Fruit fly (Drosophila melanogaster) whole organism, embryonic: Measurements from ENCODE around the gene CG4041.
A peak's percentile ranks its signal among the peaks of the same experiment; 100 is the strongest.

ENCODE experiments used
- Abd-B ChIP-seq: fragments of 200-800 bp; sonication (Bioruptor generic); optimal IDR thresholded peaks from 2 replicates; lab custom pipeline; 2018; ENCODE audit warnings: missing biosample characterization, mild to moderate bottlenecking, missing genetic modification characterization, moderate library complexity
- Adf1 ChIP-seq: fragments of 200-800 bp; sonication (Bioruptor generic); IDR thresholded peaks from 2 replicates; pipeline ENCODE4 v1.3.6; 2022; ENCODE audit warnings: missing biosample characterization, missing genetic modification characterization
- Bgb ChIP-seq: fragments of 200-800 bp; sonication (Bioruptor generic); IDR thresholded peaks from 2 replicates; pipeline ENCODE4 v1.3.6; 2022; ENCODE audit warnings: missing biosample characterization, missing genetic modification characterization; ENCODE audit not compliant: partially characterized antibody
- CG10543 ChIP-seq: fragments of 200-800 bp; sonication (Bioruptor generic); optimal IDR thresholded peaks from 3 replicates; lab custom pipeline; 2017; ENCODE audit warnings: missing biosample characterization, mild to moderate bottlenecking, missing genetic modification characterization, moderate library complexity
- CG11085 ChIP-seq: fragments of 200-800 bp; sonication (Bioruptor generic); IDR thresholded peaks from 2 replicates; pipeline ENCODE4 v1.3.6; 2022; ENCODE audit warnings: missing biosample characterization, missing genetic modification characterization
- CG12299 ChIP-seq: fragments of 200-800 bp; sonication (Bioruptor generic); optimal IDR thresholded peaks from 2 replicates; lab custom pipeline; 2018; ENCODE audit warnings: missing biosample characterization, mild to moderate bottlenecking, missing genetic modification characterization
- CG14441 ChIP-seq: fragments of 200-800 bp; sonication (Bioruptor generic); IDR thresholded peaks from 2 replicates; pipeline ENCODE4 v1.3.6; 2022; ENCODE audit warnings: missing biosample characterization, missing genetic modification characterization
- CG15269 ChIP-seq: fragments of 200-800 bp; sonication (Bioruptor generic); optimal IDR thresholded peaks from 2 replicates; lab custom pipeline; 2018; ENCODE audit warnings: missing biosample characterization, mild to moderate bottlenecking, missing genetic modification characterization, moderate library complexity
- CG15479 ChIP-seq: fragments of 200-800 bp; sonication (Bioruptor generic); optimal IDR thresholded peaks from 3 replicates; lab custom pipeline; 2019; ENCODE audit warnings: missing biosample characterization, mild to moderate bottlenecking, missing genetic modification characterization, moderate library complexity
- CG15601 ChIP-seq: fragments of 200-800 bp; sonication (Bioruptor generic); optimal IDR thresholded peaks from 3 replicates; lab custom pipeline; 2019; ENCODE audit warnings: missing biosample characterization, mild to moderate bottlenecking, missing genetic modification characterization, moderate library complexity
- CG15696 ChIP-seq: fragments of 200-800 bp; sonication (Bioruptor generic); optimal IDR thresholded peaks from 2 replicates; lab custom pipeline; 2019; ENCODE audit warnings: missing biosample characterization, mild to moderate bottlenecking, missing genetic modification characterization, moderate library complexity
- CG16779 ChIP-seq: fragments of 200-800 bp; sonication (Bioruptor generic); IDR thresholded peaks from 2 replicates; pipeline ENCODE4 v1.3.6; 2022; ENCODE audit warnings: missing biosample characterization, missing genetic modification characterization
- CG16813 ChIP-seq: fragments of 200-800 bp; sonication (Bioruptor generic); IDR thresholded peaks from 3 replicates; pipeline ENCODE4 v1.3.6; 2022; ENCODE audit warnings: missing biosample characterization, missing genetic modification characterization; ENCODE audit not compliant: partially characterized antibody
- CG17385 ChIP-seq: fragments of 200-800 bp; sonication (Bioruptor generic); optimal IDR thresholded peaks from 3 replicates; lab custom pipeline; 2018; ENCODE audit warnings: missing biosample characterization, mild to moderate bottlenecking, missing genetic modification characterization
- CG2116 ChIP-seq: fragments of 200-800 bp; sonication (Bioruptor generic); optimal IDR thresholded peaks from 3 replicates; lab custom pipeline; 2018; ENCODE audit warnings: missing biosample characterization, mild to moderate bottlenecking, missing genetic modification characterization
- CG2889 ChIP-seq: fragments of 200-800 bp; sonication (Bioruptor generic); IDR thresholded peaks from 3 replicates; pipeline ENCODE4 v1.3.6; 2022; ENCODE audit warnings: missing biosample characterization, missing genetic modification characterization
- CG32767 ChIP-seq: fragments of 200-800 bp; sonication (Bioruptor generic); IDR thresholded peaks from 2 replicates; pipeline ENCODE4 v1.3.6; 2022; ENCODE audit warnings: missing biosample characterization, missing genetic modification characterization
- CG4360 ChIP-seq: fragments of 200-800 bp; sonication (Bioruptor generic); IDR thresholded peaks from 2 replicates; pipeline ENCODE4 v1.3.6; 2022; ENCODE audit warnings: missing biosample characterization, missing genetic modification characterization
- CG4404 ChIP-seq: fragments of 200-800 bp; sonication (Bioruptor generic); IDR thresholded peaks from 2 replicates; pipeline ENCODE4 v1.3.6; 2022; ENCODE audit warnings: missing biosample characterization, missing genetic modification characterization
- CG4854 ChIP-seq: fragments of 200-800 bp; sonication (Bioruptor generic); optimal IDR thresholded peaks from 2 replicates; lab custom pipeline; 2016; ENCODE audit warnings: missing biosample characterization, missing genetic modification characterization, inconsistent platforms
- CG5953 ChIP-seq: fragments of 200-800 bp; sonication (Bioruptor generic); IDR thresholded peaks from 2 replicates; pipeline ENCODE4 v1.3.6; 2022; ENCODE audit warnings: missing biosample characterization, missing genetic modification characterization
- CG7745 ChIP-seq: fragments of 200-800 bp; sonication (Bioruptor generic); optimal IDR thresholded peaks from 2 replicates; lab custom pipeline; 2018; ENCODE audit warnings: missing biosample characterization, mild to moderate bottlenecking, missing genetic modification characterization, moderate library complexity
- CG8290 ChIP-seq, 3 experiments: fragments of 200-800 bp; sonication (Bioruptor generic); optimal IDR thresholded peaks; 2 replicates each; lab custom pipeline; 2016 to 2019; ENCODE audit warnings: missing biosample characterization in 3 of 3, missing genetic modification characterization in 3 of 3, mild to moderate bottlenecking in 2 of 3, moderate library complexity in 1 of 3
- CG9876 ChIP-seq: fragments of 200-800 bp; sonication (Bioruptor generic); optimal IDR thresholded peaks from 2 replicates; lab custom pipeline; 2016; ENCODE audit warnings: missing biosample characterization, missing genetic modification characterization
- CrebB ChIP-seq: fragments of 200-800 bp; sonication (Bioruptor generic); optimal IDR thresholded peaks from 3 replicates; lab custom pipeline; 2018; ENCODE audit warnings: missing biosample characterization, mild to moderate bottlenecking, missing genetic modification characterization
- ERR ChIP-seq: fragments of 200-800 bp; sonication (Bioruptor generic); optimal IDR thresholded peaks from 2 replicates; lab custom pipeline; 2016; ENCODE audit warnings: missing biosample characterization, missing genetic modification characterization
- HLH4C ChIP-seq: fragments of 200-800 bp; sonication (Bioruptor generic); IDR thresholded peaks from 3 replicates; pipeline ENCODE4 v1.3.6; 2022; ENCODE audit warnings: missing biosample characterization, missing genetic modification characterization; ENCODE audit not compliant: partially characterized antibody
- HLH54F ChIP-seq: fragments of 200-800 bp; sonication (Bioruptor generic); optimal IDR thresholded peaks from 3 replicates; lab custom pipeline; 2016; ENCODE audit warnings: missing biosample characterization, missing genetic modification characterization
- Hr39 ChIP-seq: fragments of >200 bp; optimal IDR thresholded peaks from 2 replicates; lab custom pipeline; 2017
- MBD-R2 ChIP-seq: fragments of 200-800 bp; sonication (Bioruptor generic); IDR thresholded peaks from 2 replicates; pipeline ENCODE4 v1.3.6; 2022; ENCODE audit warnings: missing biosample characterization, missing genetic modification characterization
- Max ChIP-seq: fragments of 200-800 bp; sonication (Bioruptor generic); optimal IDR thresholded peaks from 2 replicates; lab custom pipeline; 2016; ENCODE audit warnings: missing biosample characterization, mild to moderate bottlenecking, missing genetic modification characterization
- Nf-YB ChIP-seq: fragments of 200-800 bp; sonication (Bioruptor generic); optimal IDR thresholded peaks from 3 replicates; lab custom pipeline; 2019; ENCODE audit warnings: missing biosample characterization, mild to moderate bottlenecking, missing genetic modification characterization, moderate library complexity
- Opbp ChIP-seq: fragments of 200-800 bp; sonication (Bioruptor generic); IDR thresholded peaks from 3 replicates; pipeline ENCODE4 v1.3.6; 2022; ENCODE audit warnings: missing biosample characterization, missing genetic modification characterization; ENCODE audit not compliant: partially characterized antibody
- Trl ChIP-seq, 3 experiments: fragments of >200 bp in 2 of 3; fragments of 200-800 bp in 1 of 3; sonication (Bioruptor generic) in 1 of 3; optimal IDR thresholded peaks; 2 replicates in 1 of 3; 3 replicates in 2 of 3; lab custom pipeline; 2016 to 2017; ENCODE audit warnings: missing biosample characterization in 1 of 3, missing genetic modification characterization in 1 of 3
- ato ChIP-seq: fragments of 200-800 bp; sonication (Bioruptor generic); IDR thresholded peaks from 2 replicates; pipeline ENCODE4 v1.3.6; 2022; ENCODE audit warnings: missing biosample characterization, missing genetic modification characterization; ENCODE audit not compliant: partially characterized antibody
- bcd ChIP-seq: fragments of 200-800 bp; sonication (Bioruptor generic); optimal IDR thresholded peaks from 2 replicates; lab custom pipeline; 2017; ENCODE audit warnings: missing biosample characterization, mild to moderate bottlenecking, missing genetic modification characterization
- caup ChIP-seq: fragments of 200-800 bp; sonication (Bioruptor generic); optimal IDR thresholded peaks from 3 replicates; lab custom pipeline; 2017; ENCODE audit warnings: missing biosample characterization, mild to moderate bottlenecking, missing genetic modification characterization, moderate library complexity; ENCODE audit not compliant: severe bottlenecking
- crol ChIP-seq: fragments of 200-800 bp; sonication (Bioruptor generic); IDR thresholded peaks from 2 replicates; pipeline ENCODE4 v1.3.6; 2022; ENCODE audit warnings: missing biosample characterization, missing genetic modification characterization
- dmrt99B ChIP-seq: fragments of 200-800 bp; sonication (Bioruptor generic); optimal IDR thresholded peaks from 2 replicates; lab custom pipeline; 2018; ENCODE audit warnings: missing biosample characterization, mild to moderate bottlenecking, missing genetic modification characterization, moderate library complexity
- esg ChIP-seq: fragments of 200-800 bp; sonication (Bioruptor generic); conservative IDR thresholded peaks from 2 replicates; pipeline ENCODE4 v1.3.6; 2022; ENCODE audit warnings: missing biosample characterization, missing genetic modification characterization
- exex ChIP-seq: fragments of 200-800 bp; sonication (Bioruptor generic); optimal IDR thresholded peaks from 4 replicates; lab custom pipeline; 2018; ENCODE audit warnings: missing biosample characterization, mild to moderate bottlenecking, missing genetic modification characterization, moderate library complexity
- fd3F ChIP-seq: fragments of 200-800 bp; sonication (Bioruptor generic); optimal IDR thresholded peaks from 2 replicates; lab custom pipeline; 2018; ENCODE audit warnings: missing biosample characterization, mild to moderate bottlenecking, missing genetic modification characterization, moderate library complexity
- fd96Cb ChIP-seq: fragments of 200-800 bp; sonication (Bioruptor generic); optimal IDR thresholded peaks from 2 replicates; lab custom pipeline; 2018; ENCODE audit warnings: missing biosample characterization, mild to moderate bottlenecking, missing genetic modification characterization, moderate library complexity
- gcm2 ChIP-seq: fragments of 200-800 bp; sonication (Bioruptor generic); optimal IDR thresholded peaks from 2 replicates; lab custom pipeline; 2016; ENCODE audit warnings: missing biosample characterization, missing genetic modification characterization
- gfzf ChIP-seq: fragments of 200-800 bp; sonication (Bioruptor generic); optimal IDR thresholded peaks from 2 replicates; lab custom pipeline; 2016; ENCODE audit warnings: missing biosample characterization, mild to moderate bottlenecking, missing genetic modification characterization, moderate library complexity
- nau ChIP-seq: fragments of 200-800 bp; sonication (Bioruptor generic); optimal IDR thresholded peaks from 3 replicates; lab custom pipeline; 2017; ENCODE audit warnings: missing biosample characterization, mild to moderate bottlenecking, missing genetic modification characterization, missing genetic modification reagents
- trem ChIP-seq: fragments of 200-800 bp; optimal IDR thresholded peaks from 3 replicates; lab custom pipeline; 2019; ENCODE audit warnings: missing biosample characterization, mild to moderate bottlenecking, missing genetic modification characterization, moderate library complexity
- vnd ChIP-seq: fragments of 200-800 bp; sonication (Bioruptor generic); IDR thresholded peaks from 3 replicates; pipeline ENCODE4 v1.3.6; 2022; ENCODE audit warnings: missing biosample characterization, missing genetic modification characterization; ENCODE audit not compliant: partially characterized antibody
- zen2 ChIP-seq: fragments of 200-800 bp; sonication (Bioruptor generic); IDR thresholded peaks from 3 replicates; pipeline ENCODE4 v1.3.6; 2022; ENCODE audit warnings: missing biosample characterization, missing genetic modification characterization; ENCODE audit not compliant: partially characterized antibody

The CG4041 gene

DNA sequence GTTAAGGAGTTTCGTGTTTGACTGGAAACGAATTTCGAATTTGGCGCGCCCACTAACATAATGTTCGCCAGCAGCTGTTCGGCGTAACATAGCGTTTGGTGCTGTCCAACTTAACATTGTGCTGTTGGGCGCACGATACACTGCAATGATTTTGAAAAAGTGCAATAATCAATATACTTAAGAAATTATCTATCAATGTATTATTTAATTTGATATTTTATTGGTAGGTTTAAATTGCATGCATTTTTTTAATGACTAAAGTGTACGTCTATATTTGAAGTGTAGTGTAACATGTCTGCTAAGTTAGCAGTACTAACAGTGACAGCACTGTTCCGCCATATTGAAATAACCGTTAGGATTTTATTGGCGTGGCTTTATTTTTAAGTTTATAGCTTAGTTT lies 11.7 kb downstream of the CG4041 start, which contains the start of gene CG6927 (continued):
- TF ChIP-seq CG14441 (GFP tag; lab: Robert Waterston, UW): peak; percentile 94
- TF ChIP-seq CrebB (tag; lab: Kevin White, UChicago): no peak
- peak; percentile 41 for TF ChIP-seq CG12299 (tag; lab: Kevin White, UChicago)
- no peak for TF ChIP-seq zen2 (GFP tag; lab: Robert Waterston, UW)
- no peak for TF ChIP-seq ERR (GFP tag; lab: Kevin White, UChicago)
- peak; percentile 62; the same call in 1 of the 2 replicates for TF ChIP-seq CG11085 (GFP tag; lab: Robert Waterston, UW)
- peak; percentile 67 for TF ChIP-seq fd96Cb (tag; lab: Kevin White, UChicago)
- peak; percentile 91 for TF ChIP-seq esg (GFP tag; lab: Robert Waterston, UW)
- TF ChIP-seq gfzf (GFP tag; lab: Kevin White, UChicago): no peak
- TF ChIP-seq CG4854 (GFP tag; lab: Kevin White, UChicago): no peak
- peak; percentile 47 for TF ChIP-seq CG17385 (GFP tag; lab: Kevin White, UChicago)
- peak; percentile 54 for TF ChIP-seq CG4360 (GFP tag; lab: Robert Waterston, UW)
- TF ChIP-seq CG15269 (tag; lab: Kevin White, UChicago): peak; percentile 72
- no peak for TF ChIP-seq CG16813
- peak; percentile 66 for TF ChIP-seq CG4404 (GFP tag; lab: Robert Waterston, UW)
- TF ChIP-seq Abd-B (GFP tag; lab: Kevin White, UChicago): peak; percentile 56
- peak; percentile 82 for TF ChIP-seq CG32767
- peak; percentile 62 for TF ChIP-seq crol (GFP tag; lab: Robert Waterston, UW)
- peak; percentile 85 for TF ChIP-seq bcd (GFP tag; lab: Kevin White, UChicago)
- TF ChIP-seq CG16779 (GFP tag; lab: Robert Waterston, UW): no peak
- TF ChIP-seq HLH4C (GFP tag; lab: Robert Waterston, UW): no peak
- peak; percentile 88 for TF ChIP-seq dmrt99B (tag; lab: Kevin White, UChicago)
- no peak for TF ChIP-seq CG10543 (GFP tag; lab: Kevin White, UChicago)
- no peak for TF ChIP-seq CG9876 (GFP tag; lab: Kevin White, UChicago)
- peak; percentile 46 for TF ChIP-seq caup
- no peak for TF ChIP-seq CG7745 (tag; lab: Kevin White, UChicago)
- TF ChIP-seq vnd (GFP tag; lab: Robert Waterston, UW): no peak
- peak; percentile 55 for TF ChIP-seq fd3F
- TF ChIP-seq ato (GFP tag; lab: Robert Waterston, UW): no peak
- no peak for TF ChIP-seq gcm2
- no peak for TF ChIP-seq Hr39 (lab: Kevin White, UChicago)
- peak; percentile 78 for TF ChIP-seq CG5953 (GFP tag; lab: Robert Waterston, UW)
- TF ChIP-seq Adf1 (GFP tag; lab: Robert Waterston, UW): peak; percentile 57
- no peak for TF ChIP-seq exex (tag; lab: Kevin White, UChicago)
- peak; percentile 65 for TF ChIP-seq CG8290 (GFP tag; optimal IDR thresholded peaks at IDR 0.05; lab: Kevin White, UChicago)
- peak in 1 of 2 experiments; percentile 33 for TF ChIP-seq CG8290 (tag; optimal IDR thresholded peaks at IDR 0.05; lab: Kevin White, UChicago)
- TF ChIP-seq trem: peak; percentile 51
- peak; percentile 41 for TF ChIP-seq CG15601 (tag; lab: Kevin White, UChicago)
- peak; percentile 28 for TF ChIP-seq CG15696
- TF ChIP-seq Trl (optimal IDR thresholded peaks at IDR 0.05; lab: Kevin White, UChicago): no peak
- peak; percentile 56 for TF ChIP-seq Trl (GFP tag; optimal IDR thresholded peaks at IDR 0.05; lab: Kevin White, UChicago)
- TF ChIP-seq CG15479 (GFP tag; lab: Kevin White, UChicago): no peak
- no peak for TF ChIP-seq HLH54F (GFP tag; lab: Kevin White, UChicago)
- TF ChIP-seq MBD-R2: peak; percentile 71
- TF ChIP-seq CG2116 (GFP tag; lab: Kevin White, UChicago): peak; percentile 22
- peak; percentile 3 for TF ChIP-seq Nf-YB (GFP tag; lab: Kevin White, UChicago)
- no peak for TF ChIP-seq nau (GFP tag; lab: Kevin White, UChicago)
- no peak for TF ChIP-seq Max (GFP tag; lab: Kevin White, UChicago)
- TF ChIP-seq Opbp (GFP tag; lab: Robert Waterston, UW): no peak
- TF ChIP-seq Bgb (GFP tag; lab: Robert Waterston, UW): no peak
- TF ChIP-seq CG2889 (GFP tag; lab: Robert Waterston, UW): peak; percentile 79
